Fruit fly (Drosophila melanogaster): ENCODE measurements around the gene CG42394.

The CG42394 gene

dm6 chr3R:10886462-10887315 lies 37.1 kb downstream of the CG42394 start (continued):
- TF ChIP-seq twi (tag; optimal IDR thresholded peaks at IDR 0.05) (peak; percentile 56), CG1529 (GFP tag; optimal IDR thresholded peaks at IDR 0.05) (peak; percentile 79), CG11723 (GFP tag; optimal IDR thresholded peaks at IDR 0.05) (peak; percentile 86), toy (GFP tag; IDR thresholded peaks at IDR 0.05) (no peak), Bdp1 (GFP tag; optimal IDR thresholded peaks at IDR 0.05) (peak; percentile 60), hkb (optimal IDR thresholded peaks at IDR 0.05) (no peak), hkb (GFP tag; IDR thresholded peaks at IDR 0.05) (peak; percentile 91), CG10565 (GFP tag; optimal IDR thresholded peaks at IDR 0.05) (peak; percentile 54), yki (optimal IDR thresholded peaks at IDR 0.05) (peak; percentile 55), Fer3 (tag; optimal IDR thresholded peaks at IDR 0.05) (peak; percentile 91), Eip74EF (GFP tag; optimal IDR thresholded peaks at IDR 0.05) (peak in 1 of 2 experiments; percentile 89), fd3F (GFP tag; optimal IDR thresholded peaks at IDR 0.05) (peak; percentile 77), CG9876 (GFP tag; optimal IDR thresholded peaks at IDR 0.05) (peak; percentile 25), caup (GFP tag; optimal IDR thresholded peaks at IDR 0.05; ENCODE audit: severe bottlenecking) (peak; percentile 90), CG13775 (GFP tag; optimal IDR thresholded peaks at IDR 0.05) (peak; percentile 89), CG13296 (GFP tag; optimal IDR thresholded peaks at IDR 0.05) (peak; percentile 94), lab (GFP tag; optimal IDR thresholded peaks at IDR 0.05) (peak; percentile 96), CG12391 (tag; optimal IDR thresholded peaks at IDR 0.05) (peak; percentile 94), Dfd (GFP tag; optimal IDR thresholded peaks at IDR 0.05) (no peak), Camta (GFP tag; optimal IDR thresholded peaks at IDR 0.05) (peak; percentile 86), sr (GFP tag; IDR thresholded peaks at IDR 0.05) (0 out of 3 replicates have a peak, but pooled peaks have one; percentile 2), CG17829 (tag; optimal IDR thresholded peaks at IDR 0.05) (peak; percentile 76), CG6689 (GFP tag; IDR thresholded peaks at IDR 0.05) (peak; percentile 87), CG3065 (GFP tag; optimal IDR thresholded peaks at IDR 0.05) (no peak), Deaf1 (tag; optimal IDR thresholded peaks at IDR 0.05) (peak; percentile 48), aop (GFP tag; IDR thresholded peaks at IDR 0.05) (no peak)

dm6 chr3R:10888300-10888632 lies 38.6 kb downstream of the CG42394 start:
- TF ChIP-seq B-H2 (GFP tag; optimal IDR thresholded peaks at IDR 0.05), result peak; percentile 33
- TF ChIP-seq kay (GFP tag; optimal IDR thresholded peaks at IDR 0.05), result peak; percentile 21
- peak; percentile 79 for TF ChIP-seq exex (tag; optimal IDR thresholded peaks at IDR 0.05)
- peak; percentile 67 for TF ChIP-seq ERR (GFP tag; optimal IDR thresholded peaks at IDR 0.05)
- TF ChIP-seq tll (GFP tag; optimal IDR thresholded peaks at IDR 0.05), result no peak
- TF ChIP-seq ac (GFP tag; optimal IDR thresholded peaks at IDR 0.05), result no peak
- TF ChIP-seq Trl (optimal IDR thresholded peaks at IDR 0.05), result peak in 1 of 2 experiments; percentile 2
- TF ChIP-seq Trl (GFP tag; optimal IDR thresholded peaks at IDR 0.05), result no peak
- peak; percentile 6 for TF ChIP-seq sd (tag; optimal IDR thresholded peaks at IDR 0.05)

- TF ChIP-seq vvl (GFP tag; IDR thresholded peaks at IDR 0.05) (peak; percentile 36), CG15011 (GFP tag; optimal IDR thresholded peaks at IDR 0.05) (peak; percentile 2), mam (GFP tag; optimal IDR thresholded peaks at IDR 0.05) (peak; percentile 42), Ets97D (GFP tag; optimal IDR thresholded peaks at IDR 0.05) (no peak), ems (GFP tag; optimal IDR thresholded peaks at IDR 0.05) (peak; percentile 30), so (GFP tag; IDR thresholded peaks at IDR 0.05) (peak; percentile 51; the same call in 1 of the 3 replicates), cg (GFP tag; optimal IDR thresholded peaks at IDR 0.05) (peak; percentile 67), CG10462 (GFP tag; optimal IDR thresholded peaks at IDR 0.05) (no peak), lmd (GFP tag; IDR thresholded peaks at IDR 0.05) (peak; percentile 47; the same call in 1 of the 2 replicates), lbe (GFP tag; optimal IDR thresholded peaks at IDR 0.05) (peak; percentile 57), CG12071 (GFP tag; optimal IDR thresholded peaks at IDR 0.05) (peak; percentile 54), jumu (GFP tag; optimal IDR thresholded peaks at IDR 0.05) (no peak), CG1603 (tag; optimal IDR thresholded peaks at IDR 0.05) (peak; percentile 33)
Measured at dm6 chr3R:10888633-10889519, 39.3 kb downstream of the CG42394 start.

Data from whole organism, embryonic.